Worm (Caenorhabditis elegans) whole organism, L2 larva: ENCODE results near the gene F43B10.1.

Experiments used
- C34F6.9 ChIP-seq: fragments of 150-350 bp; optimal IDR thresholded peaks from 2 replicates; lab custom pipeline; 2014; ENCODE audit warnings: missing biosample characterization, missing genetic modification characterization
- F13H6.1 ChIP-seq: sonication (generic microtip); optimal IDR thresholded peaks from 2 replicates; lab custom pipeline; 2016; ENCODE audit warnings: missing genetic modification characterization, missing compliant biosample characterization
- R02D3.7 ChIP-seq: fragments of 150-350 bp; optimal IDR thresholded peaks from 2 replicates; lab custom pipeline; 2014; ENCODE audit warnings: missing biosample characterization, missing genetic modification characterization
- Y55F3AM.14 ChIP-seq: fragments of 200-800 bp; sonication (Bioruptor generic); optimal IDR thresholded peaks from 2 replicates; lab custom pipeline; 2018; ENCODE audit warnings: mild to moderate bottlenecking, missing genetic modification characterization, missing compliant biosample characterization
- ZK546.5 ChIP-seq: sonication (generic microtip); optimal IDR thresholded peaks from 2 replicates; lab custom pipeline; 2017; ENCODE audit warnings: missing biosample characterization, missing genetic modification characterization
- aly-2 ChIP-seq: fragments of 150-350 bp; optimal IDR thresholded peaks from 2 replicates; lab custom pipeline; 2014; ENCODE audit warnings: missing biosample characterization, missing genetic modification characterization
- ama-1 ChIP-seq: fragments of 150-350 bp; optimal IDR thresholded peaks from 2 replicates; lab custom pipeline; 2018; ENCODE audit warnings: inconsistent platforms
- blmp-1 ChIP-seq: sonication (generic microtip); optimal IDR thresholded peaks from 2 replicates; lab custom pipeline; 2017; ENCODE audit warnings: missing genetic modification characterization, mild to moderate bottlenecking, missing compliant biosample characterization, antibody characterized with exemption, moderate library complexity; ENCODE audit not compliant: insufficient read depth
- ceh-82 ChIP-seq: fragments of 150-350 bp; optimal IDR thresholded peaks from 2 replicates; lab custom pipeline; 2014; ENCODE audit warnings: missing biosample characterization, missing genetic modification characterization
- crh-2 ChIP-seq: sonication (generic microtip); optimal IDR thresholded peaks from 2 replicates; lab custom pipeline; 2017; ENCODE audit warnings: missing biosample characterization, missing genetic modification characterization
- dmd-4 ChIP-seq: sonication (generic microtip); optimal IDR thresholded peaks from 2 replicates; lab custom pipeline; 2017; ENCODE audit warnings: missing biosample characterization, missing genetic modification characterization
- egl-27 ChIP-seq: sonication (generic microtip); optimal IDR thresholded peaks from 3 replicates; lab custom pipeline; 2017; ENCODE audit warnings: missing biosample characterization, missing genetic modification reagents, missing genetic modification characterization
- elt-1 ChIP-seq: fragments of 150-350 bp; optimal IDR thresholded peaks from 2 replicates; lab custom pipeline; 2014; ENCODE audit warnings: missing biosample characterization, missing genetic modification characterization
- elt-3 ChIP-seq: sonication (generic microtip); optimal IDR thresholded peaks from 2 replicates; lab custom pipeline; 2017; ENCODE audit warnings: missing biosample characterization, missing genetic modification characterization
- fos-1 ChIP-seq: fragments of 150-350 bp; optimal IDR thresholded peaks from 2 replicates; lab custom pipeline; 2014; ENCODE audit warnings: missing biosample characterization, missing genetic modification characterization
- gmeb-1 ChIP-seq: fragments of 150-350 bp; optimal IDR thresholded peaks from 2 replicates; lab custom pipeline; 2014; ENCODE audit warnings: missing biosample characterization, missing genetic modification characterization
- lin-11 ChIP-seq: fragments of 150-350 bp; sonication (generic microtip); optimal IDR thresholded peaks from 2 replicates; lab custom pipeline; 2014; ENCODE audit warnings: missing biosample characterization, missing genetic modification characterization, inconsistent platforms, mixed read lengths
- lin-13 ChIP-seq: fragments of 150-350 bp; optimal IDR thresholded peaks from 2 replicates; lab custom pipeline; 2014; ENCODE audit warnings: missing biosample characterization, missing genetic modification reagents, missing genetic modification characterization
- lin-39 ChIP-seq: fragments of 150-350 bp; optimal IDR thresholded peaks from 2 replicates; lab custom pipeline; 2014; ENCODE audit warnings: missing biosample characterization, missing genetic modification reagents, missing genetic modification characterization
- lsy-2 ChIP-seq, 2 experiments: fragments of 150-350 bp in 1 of 2; sonication (generic microtip) in 1 of 2; optimal IDR thresholded peaks; 2 replicates each; lab custom pipeline; 2014 to 2017; ENCODE audit warnings: missing biosample characterization in 2 of 2, missing genetic modification characterization in 2 of 2
- mab-5 ChIP-seq: fragments of 150-350 bp; optimal IDR thresholded peaks from 2 replicates; lab custom pipeline; 2014; ENCODE audit warnings: missing biosample characterization, missing genetic modification characterization
- mbf-1 ChIP-seq: sonication (generic microtip); optimal IDR thresholded peaks from 2 replicates; lab custom pipeline; 2017; ENCODE audit warnings: missing biosample characterization, missing genetic modification characterization
- nhr-10 ChIP-seq: sonication (generic microtip); optimal IDR thresholded peaks from 2 replicates; lab custom pipeline; 2017; ENCODE audit warnings: missing biosample characterization, missing genetic modification characterization
- nhr-11 ChIP-seq: fragments of 150-350 bp; optimal IDR thresholded peaks from 2 replicates; lab custom pipeline; 2014; ENCODE audit warnings: missing biosample characterization, missing genetic modification characterization
- nhr-12 ChIP-seq: fragments of 150-350 bp; optimal IDR thresholded peaks from 2 replicates; lab custom pipeline; 2014; ENCODE audit warnings: missing biosample characterization, missing genetic modification characterization
- nhr-129 ChIP-seq: fragments of 150-350 bp; optimal IDR thresholded peaks from 2 replicates; lab custom pipeline; 2014; ENCODE audit warnings: missing biosample characterization, missing genetic modification characterization
- nhr-21 ChIP-seq: fragments of 150-350 bp; optimal IDR thresholded peaks from 2 replicates; lab custom pipeline; 2014; ENCODE audit warnings: missing biosample characterization, missing genetic modification characterization
- nhr-23 ChIP-seq: fragments of 150-350 bp; optimal IDR thresholded peaks from 2 replicates; lab custom pipeline; 2014; ENCODE audit warnings: missing biosample characterization, missing genetic modification reagents, missing genetic modification characterization
- nhr-237 ChIP-seq: fragments of 150-350 bp; optimal IDR thresholded peaks from 2 replicates; lab custom pipeline; 2014; ENCODE audit warnings: missing biosample characterization, missing genetic modification characterization
- nhr-6 ChIP-seq: fragments of 150-350 bp; optimal IDR thresholded peaks from 2 replicates; lab custom pipeline; 2014; ENCODE audit warnings: missing biosample characterization, missing genetic modification characterization
- nhr-77 ChIP-seq: fragments of 150-350 bp; optimal IDR thresholded peaks from 2 replicates; lab custom pipeline; 2014; ENCODE audit warnings: missing biosample characterization, missing genetic modification characterization
- skn-1 ChIP-seq: sonication (generic microtip); optimal IDR thresholded peaks from 2 replicates; lab custom pipeline; 2017; ENCODE audit warnings: missing biosample characterization, missing genetic modification characterization
- sma-3 ChIP-seq: sonication (generic microtip); optimal IDR thresholded peaks from 2 replicates; lab custom pipeline; 2016; ENCODE audit warnings: missing genetic modification reagents, missing genetic modification characterization, missing compliant biosample characterization
- sma-9 ChIP-seq, 2 experiments: fragments of 150-350 bp in 1 of 2; sonication (generic microtip) in 1 of 2; optimal IDR thresholded peaks; 2 replicates each; lab custom pipeline; 2014 to 2016; ENCODE audit warnings: missing genetic modification characterization in 2 of 2, mild to moderate bottlenecking in 1 of 2, missing biosample characterization in 1 of 2, missing compliant biosample characterization in 1 of 2, missing genetic modification reagents in 1 of 2, moderate library complexity in 1 of 2
- snpc-4 ChIP-seq: fragments of 150-350 bp; optimal IDR thresholded peaks from 2 replicates; lab custom pipeline; 2014; ENCODE audit warnings: missing biosample characterization, missing genetic modification characterization
- unc-39 ChIP-seq: fragments of 150-350 bp; optimal IDR thresholded peaks from 2 replicates; lab custom pipeline; 2014; ENCODE audit warnings: missing biosample characterization, missing genetic modification characterization
- unc-55 ChIP-seq: fragments of 150-350 bp; sonication (generic microtip); optimal IDR thresholded peaks from 3 replicates; lab custom pipeline; 2014; ENCODE audit warnings: missing biosample characterization, missing genetic modification reagents, missing genetic modification characterization
- zag-1 ChIP-seq: fragments of 150-350 bp; optimal IDR thresholded peaks from 2 replicates; lab custom pipeline; 2014; ENCODE audit warnings: missing biosample characterization, missing genetic modification characterization
- ztf-1 ChIP-seq: fragments of 200-800 bp; sonication (Bioruptor generic); conservative IDR thresholded peaks from 2 replicates; pipeline ENCODE4 v1.3.6; 2022; ENCODE audit warnings: missing genetic modification characterization, missing compliant biosample characterization
- ztf-11 ChIP-seq: sonication (generic microtip); optimal IDR thresholded peaks from 2 replicates; lab custom pipeline; 2017; ENCODE audit warnings: missing biosample characterization, missing genetic modification characterization
- ztf-4 ChIP-seq: fragments of 150-350 bp; optimal IDR thresholded peaks from 2 replicates; lab custom pipeline; 2014; ENCODE audit warnings: missing biosample characterization, missing genetic modification characterization

The F43B10.1 gene

DNA sequence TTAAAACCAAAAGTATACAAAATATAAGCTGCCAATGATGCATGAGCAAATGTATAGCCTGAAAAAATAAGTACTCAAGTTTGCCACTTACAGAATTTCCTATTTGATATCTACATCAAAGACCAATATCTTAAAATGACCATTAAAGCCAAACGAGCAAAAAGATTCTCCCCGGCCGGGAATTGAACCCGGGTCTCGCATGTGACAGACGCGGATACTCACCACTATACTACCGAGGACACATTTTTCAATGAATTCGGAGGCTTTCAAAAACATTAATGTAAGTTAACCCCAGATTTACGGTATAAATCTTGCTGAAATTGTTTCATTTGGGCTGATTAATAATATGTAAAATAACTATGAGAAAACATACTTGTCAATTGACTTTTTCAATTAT lies 44.5 kb downstream of the F43B10.1 start:
- TF ChIP-seq ztf-11 (tag; lab: Kevin White, UChicago) (no peak), sma-9 (GFP tag; optimal IDR thresholded peaks at IDR 0.05; lab: Kevin White, UChicago) (peak; percentile 13), sma-9 (tag; optimal IDR thresholded peaks at IDR 0.05; lab: Kevin White, UChicago) (no peak)

DNA sequence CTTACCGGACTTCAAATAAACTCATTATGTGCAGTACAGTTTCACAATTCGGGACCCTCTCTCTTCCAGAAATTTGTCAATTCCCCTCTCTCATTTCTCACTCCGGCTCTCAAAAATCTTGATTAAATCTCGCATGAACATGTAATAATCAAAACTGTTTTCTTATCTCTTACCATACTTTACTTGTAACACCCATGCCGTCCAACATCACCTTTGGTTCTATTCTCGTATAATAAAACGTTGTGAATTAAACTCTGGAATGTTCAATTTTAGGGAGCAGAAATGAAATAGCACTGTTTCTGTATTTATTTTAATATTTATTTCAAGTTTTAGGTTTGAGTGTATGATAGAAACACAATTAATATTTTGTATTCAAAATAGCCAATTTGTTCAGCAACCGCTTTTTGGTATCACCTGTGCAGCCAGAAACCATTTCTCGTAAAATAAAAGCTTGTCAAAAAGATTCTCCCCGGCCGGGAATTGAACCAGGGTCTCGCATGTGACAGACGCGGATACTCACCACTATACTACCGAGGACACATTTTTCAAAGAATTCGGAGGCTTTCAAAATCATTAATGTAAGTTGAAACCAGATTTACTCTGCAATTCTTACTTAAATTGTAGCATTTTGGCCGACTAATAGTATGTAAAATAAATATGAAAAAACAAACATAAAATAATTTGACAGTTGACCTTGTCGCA lies 45.0 kb downstream of the F43B10.1 start:
- TF ChIP-seq unc-55 (GFP tag; lab: Kevin White, UChicago) = peak; percentile 19
- TF ChIP-seq ztf-4 (tag; lab: Kevin White, UChicago) = no peak

DNA sequence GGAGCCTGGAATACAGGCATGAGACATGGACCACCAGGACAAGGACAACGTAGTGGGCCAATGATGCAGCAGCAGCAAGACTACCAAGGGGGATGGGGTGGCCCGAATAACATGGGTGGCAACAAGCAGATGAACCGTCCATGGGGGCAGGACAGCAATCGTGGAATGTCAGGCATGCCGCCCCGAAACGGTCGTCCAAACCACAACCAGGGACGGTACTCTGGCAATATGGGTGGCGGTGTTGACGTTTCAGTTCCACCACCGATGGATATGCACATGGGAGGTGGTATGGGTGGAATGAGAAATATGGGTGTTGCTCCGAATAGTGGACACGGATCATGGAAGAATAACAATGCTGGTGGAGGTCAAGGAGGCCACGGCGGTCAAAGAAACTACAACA lies 48.5 kb downstream of the F43B10.1 start:
- no peak for TF ChIP-seq dmd-4 (tag; lab: Kevin White, UChicago)
- TF ChIP-seq unc-39 = no peak
- no peak for TF ChIP-seq fos-1 (tag; lab: Kevin White, UChicago)
- no peak for TF ChIP-seq lin-11 (tag; lab: Kevin White, UChicago)
- TF ChIP-seq aly-2 (tag; lab: Kevin White, UChicago) = no peak
- TF ChIP-seq ceh-82 = no peak
- TF ChIP-seq ama-1 (lab: Kevin White, UChicago) = no peak
- TF ChIP-seq Y55F3AM.14 (GFP tag; lab: Kevin White, UChicago) = no peak
- no peak for TF ChIP-seq nhr-237
- TF ChIP-seq mab-5 (tag; lab: Kevin White, UChicago) = no peak
- TF ChIP-seq snpc-4 (tag; lab: Kevin White, UChicago) = no peak
- no peak for TF ChIP-seq zag-1 (tag; lab: Kevin White, UChicago)
- TF ChIP-seq elt-1 = no peak
- no peak for TF ChIP-seq nhr-129 (tag; lab: Kevin White, UChicago)
- TF ChIP-seq gmeb-1 (tag; lab: Kevin White, UChicago) = no peak
- TF ChIP-seq unc-55 (GFP tag; lab: Kevin White, UChicago) = no peak
- TF ChIP-seq C34F6.9 = no peak
- TF ChIP-seq lin-39 = no peak

DNA sequence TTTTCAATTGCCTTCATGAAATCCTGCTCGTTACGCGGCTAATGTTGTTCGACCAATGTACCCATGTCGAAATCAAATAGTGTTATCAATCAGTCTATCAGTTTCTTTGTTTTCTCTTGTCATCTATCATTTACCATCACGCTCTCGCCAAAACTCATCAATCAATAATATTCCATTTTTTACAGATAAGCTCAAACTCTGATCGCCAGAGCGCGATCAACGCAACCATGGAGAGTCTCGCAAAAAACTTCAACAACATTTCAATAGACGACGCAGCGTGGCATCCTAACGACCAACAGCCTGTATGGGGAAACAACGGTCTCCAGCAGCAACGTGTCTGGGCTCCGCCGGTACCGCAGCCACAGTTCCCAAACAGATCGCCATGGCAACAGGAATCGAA lies 49.4 kb downstream of the F43B10.1 start, which contains the start of gene ain-1:
Gene ain-1, plus strand, starts transcription at position 186 of the 400 bp plus-strand sequence.
- TF ChIP-seq fos-1 (tag; lab: Kevin White, UChicago) (peak; percentile 7), lin-39 (no peak)

DNA sequence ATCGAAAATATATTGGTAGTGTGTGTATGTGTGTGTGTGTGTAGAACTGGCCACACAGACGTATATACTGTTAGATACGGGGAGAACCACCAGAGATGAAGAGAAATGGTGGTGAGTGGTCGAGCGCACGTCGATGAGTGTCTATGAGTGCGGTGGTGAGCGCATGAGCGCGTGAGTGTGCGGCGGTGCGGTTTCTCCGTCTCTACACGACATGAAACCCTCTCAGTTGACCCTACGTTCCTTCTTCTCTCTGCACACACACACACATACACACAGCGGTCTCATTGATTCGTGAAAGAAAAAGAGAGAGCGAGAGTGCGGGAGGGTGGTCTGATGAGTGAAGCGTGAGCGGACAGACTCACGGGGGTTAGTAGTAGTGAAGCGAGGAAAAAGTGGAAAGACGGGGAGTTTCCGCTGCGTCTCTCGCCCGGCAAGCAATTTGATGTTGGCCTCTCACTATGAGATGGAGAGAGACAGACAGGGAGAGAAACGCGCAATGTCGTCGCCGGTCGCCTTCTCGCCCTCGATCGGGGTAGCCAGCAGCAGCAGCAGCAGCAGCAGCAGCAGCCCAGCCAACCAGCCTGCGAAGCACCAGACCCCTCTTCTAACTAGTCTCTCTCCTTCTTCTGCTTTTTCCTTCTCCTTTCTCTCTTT lies 50.2 kb downstream of the F43B10.1 start:
- TF ChIP-seq nhr-23 (no peak), nhr-129 (tag; lab: Kevin White, UChicago) (peak; percentile 97), nhr-21 (tag; lab: Kevin White, UChicago) (peak; percentile 97), nhr-10 (tag; lab: Kevin White, UChicago) (peak; percentile 67), nhr-11 (tag; lab: Kevin White, UChicago) (peak; percentile 79), Y55F3AM.14 (GFP tag; lab: Kevin White, UChicago) (peak; percentile 97), nhr-12 (tag; lab: Kevin White, UChicago) (no peak), lin-11 (tag; lab: Kevin White, UChicago) (peak; percentile 89), nhr-6 (tag; lab: Kevin White, UChicago) (peak; percentile 97), unc-39 (peak; percentile 67), lsy-2 (tag; optimal IDR thresholded peaks at IDR 0.05; lab: Kevin White, UChicago) (peak; percentile 76 to 91), lin-13 (peak; percentile 94), skn-1 (no peak), nhr-237 (peak; percentile 32), zag-1 (tag; lab: Kevin White, UChicago) (peak; percentile 89), ztf-1 (0 out of 2 replicates have a peak, but pooled peaks have one; percentile 19), elt-1 (no peak), nhr-77 (tag; lab: Kevin White, UChicago) (peak; percentile 69), dmd-4 (tag; lab: Kevin White, UChicago) (no peak), ztf-11 (tag; lab: Kevin White, UChicago) (no peak), egl-27 (tag; lab: Kevin White, UChicago) (peak; percentile 97), lin-39 (peak; percentile 87), F13H6.1 (tag; lab: Kevin White, UChicago) (peak; percentile 99), gmeb-1 (tag; lab: Kevin White, UChicago) (peak; percentile 62), C34F6.9 (peak; percentile 96), crh-2 (tag; lab: Kevin White, UChicago) (peak; percentile 96), elt-3 (tag; lab: Kevin White, UChicago) (no peak), fos-1 (tag; lab: Kevin White, UChicago) (peak; percentile 89), R02D3.7 (no peak), ZK546.5 (tag; lab: Kevin White, UChicago) (no peak), sma-9 (GFP tag; optimal IDR thresholded peaks at IDR 0.05; lab: Kevin White, UChicago) (peak; percentile 92), sma-9 (tag; optimal IDR thresholded peaks at IDR 0.05; lab: Kevin White, UChicago) (no peak), mbf-1 (tag; lab: Kevin White, UChicago) (no peak), aly-2 (tag; lab: Kevin White, UChicago) (no peak), sma-3 (GFP tag; lab: Kevin White, UChicago) (peak; percentile 95), blmp-1 (tag; lab: Kevin White, UChicago) (peak; percentile 84)
